Worm (Caenorhabditis elegans): ENCODE data around the gene atl-1.

DNA sequence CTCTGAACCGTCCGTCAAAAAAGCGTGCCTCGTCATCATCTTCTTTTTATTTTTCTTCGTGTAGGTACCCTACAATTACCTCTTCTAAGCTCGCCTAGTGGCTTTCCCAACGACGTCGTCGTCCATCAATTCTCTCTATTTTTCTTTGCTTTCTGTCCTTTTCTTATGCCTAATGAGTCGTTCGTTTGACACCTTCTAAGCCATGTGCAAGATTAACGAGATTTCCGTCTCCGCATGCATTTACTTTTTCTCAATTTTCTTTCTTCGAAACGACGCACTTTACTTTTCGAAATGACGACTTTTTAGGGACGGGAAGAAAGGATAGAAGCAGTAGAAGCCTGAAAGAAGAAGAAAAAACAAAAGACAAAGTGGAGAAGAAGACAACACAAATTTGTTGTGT lies 21.0 kb upstream of the atl-1 start, which contains the start of gene ZK287.1:
- TF ChIP-seq sup-37 (GFP tag; optimal IDR thresholded peaks at IDR 0.05) (no peak), ama-1 (optimal IDR thresholded peaks at IDR 0.05) (no peak), skn-1 (tag; optimal IDR thresholded peaks at IDR 0.05) (no peak), fkh-8 (tag; optimal IDR thresholded peaks at IDR 0.05) (no peak), ztf-4 (tag; optimal IDR thresholded peaks at IDR 0.05) (no peak), ceh-88 (GFP tag; IDR thresholded peaks at IDR 0.05) (no peak), nhr-11 (tag; optimal IDR thresholded peaks at IDR 0.05) (no peak)

All from whole organism, L1 larva.